Worm (Caenorhabditis elegans) whole organism, L1 larva: Measurements from ENCODE around the gene sra-4.

Experiments
- C16A3.4 ChIP-seq: fragments of 150-350 bp; optimal IDR thresholded peaks from 2 replicates; lab custom pipeline; 2014; ENCODE audit warnings: missing biosample characterization, missing genetic modification characterization
- C34B4.2 ChIP-seq: sonication (generic microtip); optimal IDR thresholded peaks from 2 replicates; lab custom pipeline; 2017; ENCODE audit warnings: mild to moderate bottlenecking, missing genetic modification characterization, missing compliant biosample characterization
- Y116A8C.19 ChIP-seq: sonication (generic microtip); optimal IDR thresholded peaks from 2 replicates; lab custom pipeline; 2016; ENCODE audit warnings: missing compliant biosample characterization, missing genetic modification characterization, borderline replicate concordance
- alr-1 ChIP-seq: fragments of 200-800 bp; sonication (Bioruptor generic); optimal IDR thresholded peaks from 2 replicates; lab custom pipeline; 2018; ENCODE audit warnings: borderline replicate concordance, mild to moderate bottlenecking, missing genetic modification characterization, missing compliant biosample characterization
- blmp-1 ChIP-seq: fragments of 150-350 bp; optimal IDR thresholded peaks from 2 replicates; lab custom pipeline; 2014; ENCODE audit warnings: missing biosample characterization, missing genetic modification characterization
- ceh-88 ChIP-seq: fragments of 200-800 bp; sonication (Bioruptor generic); IDR thresholded peaks from 2 replicates; pipeline ENCODE4 v1.3.6; 2022; ENCODE audit warnings: missing genetic modification characterization, missing compliant biosample characterization
- dsc-1 ChIP-seq: sonication (generic microtip); optimal IDR thresholded peaks from 2 replicates; lab custom pipeline; 2016; ENCODE audit warnings: mild to moderate bottlenecking, missing genetic modification characterization, missing compliant biosample characterization
- efl-1 ChIP-seq, 4 experiments: fragments of 150-350 bp; optimal IDR thresholded peaks in 3 of 4; peaks in 1 of 4; 1 replicate in 1 of 4; 2 replicates in 3 of 4; lab custom pipeline; 2014; ENCODE audit warnings: missing biosample characterization in 2 of 4, missing genetic modification characterization in 2 of 4, missing genetic modification reagents in 2 of 4
- egl-27 ChIP-seq, 2 experiments: fragments of 150-350 bp in 1 of 2; sonication (generic microtip); optimal IDR thresholded peaks; 3 replicates each; lab custom pipeline; 2017 to 2018; ENCODE audit warnings: missing biosample characterization in 2 of 2, missing genetic modification characterization in 2 of 2, missing genetic modification reagents in 2 of 2
- elt-3 ChIP-seq, 6 experiments: fragments of 150-350 bp in 1 of 6; sonication (generic microtip); optimal IDR thresholded peaks; 2 replicates each; lab custom pipeline; 2017 to 2018; ENCODE audit warnings: missing biosample characterization in 6 of 6, missing genetic modification characterization in 6 of 6, inconsistent platforms in 1 of 6
- ets-5 ChIP-seq: fragments of 200-800 bp; sonication (Bioruptor generic); IDR thresholded peaks from 2 replicates; pipeline ENCODE4 v1.3.6; 2022; ENCODE audit warnings: missing genetic modification characterization, missing compliant biosample characterization
- fkh-8 ChIP-seq: sonication (generic microtip); optimal IDR thresholded peaks from 2 replicates; lab custom pipeline; 2016; ENCODE audit warnings: mild to moderate bottlenecking, missing genetic modification characterization, missing compliant biosample characterization
- grh-1 ChIP-seq: fragments of 200-800 bp; sonication (Bioruptor generic); IDR thresholded peaks from 2 replicates; pipeline ENCODE4 v1.3.6; 2022; ENCODE audit warnings: missing genetic modification reagents, missing genetic modification characterization, missing compliant biosample characterization
- isw-1 ChIP-seq: fragments of 200-800 bp; sonication (Bioruptor generic); IDR thresholded peaks from 2 replicates; pipeline ENCODE4 v1.3.6; 2022; ENCODE audit warnings: missing genetic modification characterization, missing compliant biosample characterization
- jun-1 ChIP-seq: fragments of 150-350 bp; optimal IDR thresholded peaks from 2 replicates; lab custom pipeline; 2014; ENCODE audit warnings: missing biosample characterization, missing genetic modification reagents, missing genetic modification characterization
- lin-14 ChIP-seq: fragments of 200-800 bp; sonication (Bioruptor generic); optimal IDR thresholded peaks from 2 replicates; lab custom pipeline; 2018; ENCODE audit warnings: mild to moderate bottlenecking, missing genetic modification characterization, moderate library complexity, missing compliant biosample characterization
- lin-15B ChIP-seq: fragments of 150-350 bp; sonication (generic microtip); optimal IDR thresholded peaks from 3 replicates; lab custom pipeline; 2014; ENCODE audit warnings: missing biosample characterization, missing genetic modification characterization
- lin-35 ChIP-seq, 2 experiments: fragments of 150-350 bp; optimal IDR thresholded peaks; 2 replicates each; lab custom pipeline; 2014; ENCODE audit warnings: missing biosample characterization in 2 of 2, missing genetic modification characterization in 2 of 2, missing genetic modification reagents in 2 of 2
- lsy-2 ChIP-seq, 2 experiments: fragments of 150-350 bp; optimal IDR thresholded peaks; 2 replicates each; lab custom pipeline; 2014; ENCODE audit warnings: missing biosample characterization in 2 of 2, missing genetic modification characterization in 2 of 2
- mep-1 ChIP-seq: fragments of 150-350 bp; optimal IDR thresholded peaks from 2 replicates; lab custom pipeline; 2014; ENCODE audit warnings: missing biosample characterization, missing genetic modification characterization
- nhr-12 ChIP-seq: sonication (generic microtip); optimal IDR thresholded peaks from 2 replicates; lab custom pipeline; 2017; ENCODE audit warnings: missing biosample characterization, missing genetic modification characterization
- nhr-19 ChIP-seq: fragments of 200-800 bp; sonication (Bioruptor generic); conservative IDR thresholded peaks from 2 replicates; pipeline ENCODE4 v1.3.6; 2022; ENCODE audit warnings: missing genetic modification characterization, missing compliant biosample characterization
- nhr-20 ChIP-seq: sonication (generic microtip); optimal IDR thresholded peaks from 2 replicates; lab custom pipeline; 2016; ENCODE audit warnings: mild to moderate bottlenecking, missing genetic modification characterization, missing compliant biosample characterization
- nhr-47 ChIP-seq: sonication (generic microtip); optimal IDR thresholded peaks from 2 replicates; lab custom pipeline; 2016; ENCODE audit warnings: mild to moderate bottlenecking, missing genetic modification characterization, moderate library complexity, missing compliant biosample characterization
- nhr-71 ChIP-seq: sonication (generic microtip); optimal IDR thresholded peaks from 2 replicates; lab custom pipeline; 2016; ENCODE audit warnings: mild to moderate bottlenecking, missing genetic modification characterization, moderate library complexity, missing compliant biosample characterization
- nhr-77 ChIP-seq: fragments of 150-350 bp; optimal IDR thresholded peaks from 2 replicates; lab custom pipeline; 2014; ENCODE audit warnings: missing biosample characterization, missing genetic modification characterization
- nhr-84 ChIP-seq: sonication (generic microtip); optimal IDR thresholded peaks from 2 replicates; lab custom pipeline; 2017; ENCODE audit warnings: missing biosample characterization, missing genetic modification characterization
- nhr-85 ChIP-seq: sonication (generic microtip); peaks from one replicate; lab custom pipeline; 2016; ENCODE audit warnings: missing genetic modification characterization, inconsistent platforms, missing compliant biosample characterization
- nhr-90 ChIP-seq: sonication (generic microtip); optimal IDR thresholded peaks from 2 replicates; lab custom pipeline; 2016; ENCODE audit warnings: mild to moderate bottlenecking, missing genetic modification characterization, missing compliant biosample characterization; ENCODE audit not compliant: poor library complexity
- pax-3 ChIP-seq: fragments of 200-800 bp; sonication (Bioruptor generic); optimal IDR thresholded peaks from 2 replicates; lab custom pipeline; 2018; ENCODE audit warnings: mild to moderate bottlenecking, missing genetic modification characterization, moderate library complexity, missing compliant biosample characterization
- pqm-1 ChIP-seq: sonication (generic microtip); optimal IDR thresholded peaks from 3 replicates; lab custom pipeline; 2017; ENCODE audit warnings: missing biosample characterization, missing genetic modification characterization
- rnt-1 ChIP-seq: sonication (generic microtip); optimal IDR thresholded peaks from 2 replicates; lab custom pipeline; 2016; ENCODE audit warnings: mild to moderate bottlenecking, missing genetic modification characterization, moderate library complexity, missing compliant biosample characterization
- skn-1 ChIP-seq: fragments of 150-350 bp; optimal IDR thresholded peaks from 2 replicates; lab custom pipeline; 2014; ENCODE audit warnings: missing biosample characterization, missing genetic modification characterization
- snpc-4 ChIP-seq: fragments of 150-350 bp; optimal IDR thresholded peaks from 2 replicates; lab custom pipeline; 2014; ENCODE audit warnings: missing biosample characterization, missing genetic modification characterization
- snu-23 ChIP-seq: sonication (generic microtip); optimal IDR thresholded peaks from 2 replicates; lab custom pipeline; 2016; ENCODE audit warnings: missing genetic modification characterization, missing compliant biosample characterization
- sox-4 ChIP-seq: sonication (generic microtip); optimal IDR thresholded peaks from 2 replicates; lab custom pipeline; 2016; ENCODE audit warnings: missing genetic modification characterization, missing compliant biosample characterization
- sptf-1 ChIP-seq: fragments of 150-350 bp; optimal IDR thresholded peaks from 2 replicates; lab custom pipeline; 2014; ENCODE audit warnings: missing biosample characterization, missing genetic modification characterization
- sup-37 ChIP-seq: fragments of 200-800 bp; sonication (Bioruptor generic); optimal IDR thresholded peaks from 2 replicates; lab custom pipeline; 2018; ENCODE audit warnings: mild to moderate bottlenecking, missing genetic modification characterization, missing compliant biosample characterization
- swsn-7 ChIP-seq: sonication (generic microtip); optimal IDR thresholded peaks from 2 replicates; lab custom pipeline; 2016; ENCODE audit warnings: missing genetic modification characterization, missing compliant biosample characterization
- tlp-1 ChIP-seq: fragments of 150-350 bp; optimal IDR thresholded peaks from 2 replicates; lab custom pipeline; 2014; ENCODE audit warnings: missing biosample characterization, missing genetic modification characterization
- unc-130 ChIP-seq: fragments of 150-350 bp; optimal IDR thresholded peaks from 2 replicates; lab custom pipeline; 2017; ENCODE audit warnings: missing biosample characterization, missing genetic modification characterization, inconsistent platforms
- unc-30 ChIP-seq: sonication (generic microtip); optimal IDR thresholded peaks from 2 replicates; lab custom pipeline; 2017; ENCODE audit warnings: missing biosample characterization, missing genetic modification characterization
- unc-62 ChIP-seq: fragments of 150-350 bp; optimal IDR thresholded peaks from 2 replicates; lab custom pipeline; 2014; ENCODE audit warnings: missing biosample characterization, missing genetic modification reagents, missing genetic modification characterization
- zag-1 ChIP-seq: fragments of 150-350 bp; optimal IDR thresholded peaks from 2 replicates; lab custom pipeline; 2014; ENCODE audit warnings: missing biosample characterization, missing genetic modification characterization
- zip-4 ChIP-seq: fragments of 200-800 bp; sonication (Bioruptor generic); optimal IDR thresholded peaks from 2 replicates; lab custom pipeline; 2018; ENCODE audit warnings: mild to moderate bottlenecking, missing genetic modification characterization, moderate library complexity, missing compliant biosample characterization
- ztf-11 ChIP-seq, 2 experiments: sonication (generic microtip); optimal IDR thresholded peaks; 2 replicates each; lab custom pipeline; 2016 to 2017; ENCODE audit warnings: missing genetic modification characterization in 2 of 2, missing biosample characterization in 1 of 2, missing compliant biosample characterization in 1 of 2

sra-4 gene

DNA sequence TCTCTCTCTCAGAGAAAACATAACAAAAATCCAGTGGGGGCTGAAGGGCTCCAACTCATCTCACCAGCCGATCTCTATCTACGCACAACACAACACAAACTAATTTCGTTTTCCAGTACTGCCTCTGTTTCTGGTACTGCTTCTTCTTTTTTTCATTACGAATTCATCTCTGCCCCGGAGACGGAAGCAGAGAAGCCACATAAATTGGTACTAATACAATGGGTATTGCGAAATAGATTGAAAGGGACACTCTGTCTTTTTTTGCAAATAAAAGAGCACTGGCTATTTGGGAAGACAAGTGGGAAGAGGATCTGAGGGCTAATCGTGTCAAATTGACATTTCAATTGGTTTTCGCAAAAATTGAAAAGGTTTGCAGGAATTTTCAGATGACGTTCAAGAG, 45.4 kb downstream of the sra-4 start (continued):
- TF ChIP-seq nhr-12 (no peak), zag-1 (tag; lab: Kevin White, UChicago) (peak; percentile 16), alr-1 (tag; lab: Kevin White, UChicago) (no peak), snpc-4 (tag; lab: Kevin White, UChicago) (no peak), pqm-1 (no peak), skn-1 (tag; lab: Kevin White, UChicago) (no peak), unc-130 (tag; lab: Kevin White, UChicago) (no peak), zip-4 (peak; percentile 37), snu-23 (GFP tag; lab: Kevin White, UChicago) (peak; percentile 2), swsn-7 (no peak)
- TF ChIP-seq, all 84 proteins: peak for 9

DNA sequence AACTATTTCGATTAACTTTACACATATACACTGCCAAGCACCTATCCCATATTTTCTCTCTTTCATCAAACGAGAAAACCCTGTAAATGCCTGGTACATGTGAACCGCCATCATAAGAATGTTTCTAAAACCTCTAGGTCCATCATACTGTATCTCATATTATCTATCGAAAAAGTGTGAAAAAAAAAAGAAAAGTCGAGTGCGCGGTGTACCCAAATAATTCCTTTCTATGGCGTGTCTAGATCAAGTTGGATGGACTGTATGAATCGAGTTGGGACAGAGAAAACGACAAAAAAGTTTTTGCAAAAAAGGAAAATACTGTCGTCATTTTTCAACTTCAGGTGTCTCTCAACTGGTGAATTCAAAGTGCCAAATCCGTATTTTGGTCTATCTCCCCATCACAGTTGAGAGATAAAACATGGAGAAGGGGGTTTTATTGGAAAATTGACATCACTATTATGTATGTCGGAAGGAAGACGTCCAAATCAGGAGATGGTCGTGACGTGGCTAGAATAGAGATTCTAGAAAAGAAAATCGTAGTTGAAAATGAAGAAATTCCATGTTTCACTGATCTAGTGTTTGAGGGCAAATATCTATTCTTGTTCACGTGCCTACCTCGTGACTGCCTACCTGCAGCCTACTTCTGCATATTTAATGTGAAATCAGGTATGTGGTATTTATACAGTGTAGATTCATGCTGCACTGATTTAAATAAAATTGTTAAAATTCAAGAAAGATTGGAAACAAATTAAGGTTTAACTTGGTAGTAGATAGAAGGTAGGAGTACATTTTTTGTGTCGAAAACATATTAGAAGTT, 49.2 kb downstream of the sra-4 start:
- TF ChIP-seq tlp-1 (no peak), rnt-1 (tag; lab: Kevin White, UChicago) (no peak), nhr-77 (tag; lab: Kevin White, UChicago) (no peak), blmp-1 (tag; lab: Kevin White, UChicago) (peak; percentile 38), ets-5 (GFP tag; lab: Robert Waterston, UW) (no peak), snpc-4 (tag; lab: Kevin White, UChicago) (no peak), nhr-20 (tag; lab: Kevin White, UChicago) (peak; percentile 64), unc-130 (tag; lab: Kevin White, UChicago) (no peak), sox-4 (tag; lab: Kevin White, UChicago) (no peak), lin-35 (GFP tag; optimal IDR thresholded peaks at IDR 0.05; lab: Kevin White, UChicago) (peak in 1 of 2 experiments; percentile 7), sup-37 (GFP tag; lab: Kevin White, UChicago) (no peak), nhr-84 (no peak), egl-27 (tag; optimal IDR thresholded peaks at IDR 0.05; lab: Kevin White, UChicago) (no peak), lin-15B (tag; lab: Kevin White, UChicago) (no peak), unc-30 (tag; lab: Kevin White, UChicago) (no peak), swsn-7 (no peak), sptf-1 (tag; lab: Kevin White, UChicago) (no peak), elt-3 (tag; optimal IDR thresholded peaks at IDR 0.05; lab: Kevin White, UChicago) (peak in 2 of 6 experiments; percentile 1 to 45), fkh-8 (tag; lab: Kevin White, UChicago) (no peak), ztf-11 (tag; optimal IDR thresholded peaks at IDR 0.05; lab: Kevin White, UChicago) (no peak), C16A3.4 (tag; lab: Kevin White, UChicago) (no peak), lsy-2 (tag; optimal IDR thresholded peaks at IDR 0.05; lab: Kevin White, UChicago) (peak in 1 of 2 experiments; percentile 58), nhr-47 (tag; lab: Kevin White, UChicago) (peak; percentile 24), dsc-1 (tag; lab: Kevin White, UChicago) (no peak), nhr-90 (tag; lab: Kevin White, UChicago) (peak; percentile 54), efl-1 (optimal IDR thresholded peaks at IDR 0.05; lab: Kevin White, UChicago) (no peak), efl-1 (GFP tag; optimal IDR thresholded peaks at IDR 0.05 in 1 of 2; lab: Kevin White, UChicago) (no peak), jun-1 (tag; lab: Kevin White, UChicago) (no peak), C34B4.2 (tag; lab: Kevin White, UChicago) (no peak), unc-62 (no peak), alr-1 (tag; lab: Kevin White, UChicago) (no peak), pqm-1 (no peak), Y116A8C.19 (tag; lab: Kevin White, UChicago) (no peak), ceh-88 (GFP tag; lab: Robert Waterston, UW) (no peak), snu-23 (GFP tag; lab: Kevin White, UChicago) (peak; percentile 63), lin-14 (peak; percentile 58), nhr-71 (peak; percentile 77), mep-1 (tag; lab: Kevin White, UChicago) (peak; percentile 36), isw-1 (GFP tag; lab: Robert Waterston, UW) (no peak), grh-1 (GFP tag; lab: Robert Waterston, UW) (peak; percentile 36; the same call in 1 of the 2 replicates), pax-3 (no peak), nhr-19 (peak; percentile 34; the same call in 1 of the 2 replicates), nhr-85 (peak; percentile 96)
